Fruit fly (Drosophila melanogaster): Measurements from ENCODE around the gene Pgam5.

The Pgam5 gene

dm6 chrX:1899445-1900085, 26.2 kb upstream of the Pgam5 start (continued):
- TF ChIP-seq CG15696 (tag; optimal IDR thresholded peaks at IDR 0.05) (no peak), BEAF-32 (GFP tag; optimal IDR thresholded peaks at IDR 0.05) (no peak), CG3995 (GFP tag; optimal IDR thresholded peaks at IDR 0.05) (no peak), CG16779 (GFP tag; IDR thresholded peaks at IDR 0.05) (no peak), CG34376 (GFP tag; optimal IDR thresholded peaks at IDR 0.05) (peak; percentile 16), CG1602 (GFP tag; optimal IDR thresholded peaks at IDR 0.05) (no peak), CG13894 (tag; optimal IDR thresholded peaks at IDR 0.05) (no peak), dmrt11E (tag; optimal IDR thresholded peaks at IDR 0.05) (no peak), fu2 (GFP tag; optimal IDR thresholded peaks at IDR 0.05) (no peak), oc (tag; optimal IDR thresholded peaks at IDR 0.05) (no peak), HLHmδ (GFP tag; optimal IDR thresholded peaks at IDR 0.05) (peak; percentile 36), z (GFP tag; IDR thresholded peaks at IDR 0.05) (no peak), tx (GFP tag; optimal IDR thresholded peaks at IDR 0.05) (no peak), h (optimal IDR thresholded peaks at IDR 0.05) (no peak), ara (GFP tag; IDR thresholded peaks at IDR 0.05) (no peak), CG8478 (optimal IDR thresholded peaks at IDR 0.05) (peak; percentile 80), da (GFP tag; optimal IDR thresholded peaks at IDR 0.05) (no peak), her (GFP tag; optimal IDR thresholded peaks at IDR 0.05) (no peak), Trl (optimal IDR thresholded peaks at IDR 0.05) (peak; percentile 9 to 53), Trl (GFP tag; optimal IDR thresholded peaks at IDR 0.05) (no peak), Dip3 (GFP tag; optimal IDR thresholded peaks at IDR 0.05) (no peak), Abd-B (GFP tag; optimal IDR thresholded peaks at IDR 0.05) (no peak), cato (GFP tag; optimal IDR thresholded peaks at IDR 0.05; ENCODE audit: borderline replicate concordance) (no peak), Rfx (GFP tag; IDR thresholded peaks at IDR 0.05) (no peak), crc (GFP tag; optimal IDR thresholded peaks at IDR 0.05) (no peak), CG2889 (GFP tag; IDR thresholded peaks at IDR 0.05) (no peak), org-1 (GFP tag; optimal IDR thresholded peaks at IDR 0.05) (no peak), CG3281 (GFP tag; optimal IDR thresholded peaks at IDR 0.05) (peak; percentile 15), BtbVII (GFP tag; optimal IDR thresholded peaks at IDR 0.05) (no peak), CG3163 (GFP tag; optimal IDR thresholded peaks at IDR 0.05) (peak; percentile 9), crol (GFP tag; IDR thresholded peaks at IDR 0.05) (peak; percentile 87), mam (GFP tag; optimal IDR thresholded peaks at IDR 0.05) (no peak), ro (GFP tag; IDR thresholded peaks at IDR 0.05) (no peak), Med (GFP tag) (peak; percentile 74), CG9609 (GFP tag; optimal IDR thresholded peaks at IDR 0.05) (no peak), CG3726 (GFP tag; IDR thresholded peaks at IDR 0.05) (no peak), ERR (GFP tag; optimal IDR thresholded peaks at IDR 0.05) (no peak), NC2α (GFP tag; optimal IDR thresholded peaks at IDR 0.05) (no peak), Dad (GFP tag; optimal IDR thresholded peaks at IDR 0.05) (no peak), sima (GFP tag; optimal IDR thresholded peaks at IDR 0.05) (no peak), Dip2 (GFP tag; IDR thresholded peaks at IDR 0.05) (no peak), CG1792 (GFP tag; optimal IDR thresholded peaks at IDR 0.05) (no peak), CG8359 (GFP tag; optimal IDR thresholded peaks at IDR 0.05; ENCODE audit: borderline replicate concordance) (peak; percentile 21), ranshi (GFP tag; IDR thresholded peaks at IDR 0.05) (no peak), D (optimal IDR thresholded peaks at IDR 0.05) (peak; percentile 37), D (GFP tag; optimal IDR thresholded peaks at IDR 0.05) (no peak), CG34224 (GFP tag; IDR thresholded peaks at IDR 0.05; ENCODE audit: partially characterized antibody) (no peak), cwo (GFP tag; optimal IDR thresholded peaks at IDR 0.05) (no peak), esg (GFP tag; conservative IDR thresholded peaks at IDR 0.05) (no peak), Lhr (GFP tag; optimal IDR thresholded peaks at IDR 0.05) (no peak), ap (GFP tag; IDR thresholded peaks at IDR 0.05) (no peak), pan (optimal IDR thresholded peaks at IDR 0.05) (no peak), pan (GFP tag; optimal IDR thresholded peaks at IDR 0.05 in 1 of 2, IDR thresholded peaks at IDR 0.05 in 1 of 2) (no peak)

Measured in whole organism, embryonic.